Worm (Caenorhabditis elegans): ENCODE data around the gene Y6D1A.2.

Gene Y6D1A.2

DNA sequence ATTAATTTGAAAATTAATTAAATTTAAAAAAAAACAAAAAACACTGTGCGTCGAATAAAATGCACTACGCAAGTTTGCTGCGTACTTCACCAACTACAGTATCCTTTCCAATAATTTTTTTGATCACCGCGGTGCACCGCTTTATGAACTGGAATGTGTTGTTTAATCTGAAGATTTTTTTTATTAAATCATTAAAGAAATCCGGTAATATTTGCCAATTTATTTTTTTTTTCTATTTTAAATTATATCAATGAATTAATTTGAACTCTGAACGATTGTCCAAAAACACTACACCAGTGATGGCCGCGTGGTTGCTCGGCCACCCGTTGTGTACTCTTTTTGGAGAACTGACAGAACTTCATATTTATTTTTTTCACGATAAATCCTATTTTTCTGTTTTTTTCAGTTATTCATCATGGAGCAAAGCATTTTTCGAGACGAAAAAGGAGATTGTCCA, 40.9 kb upstream of the Y6D1A.2 start, which contains the start of gene K12D12.5 (continued):
- TF ChIP-seq F57A8.1 (GFP tag; optimal IDR thresholded peaks at IDR 0.05) (no peak), aptf-2 (GFP tag; conservative IDR thresholded peaks at IDR 0.05) (no peak), mxl-1 (tag; optimal IDR thresholded peaks at IDR 0.05) (no peak), nfyb-1 (GFP tag; IDR thresholded peaks at IDR 0.05) (no peak), xnd-1 (tag; optimal IDR thresholded peaks at IDR 0.05) (peak; percentile 64), rec-8 (tag; optimal IDR thresholded peaks at IDR 0.05) (peak in 1 of 2 experiments; percentile 41), dpff-1 (tag; optimal IDR thresholded peaks at IDR 0.05) (no peak), pbrm-1 (GFP tag; IDR thresholded peaks at IDR 0.05) (no peak), T07F8.4 (tag; optimal IDR thresholded peaks at IDR 0.05) (no peak), ceh-58 (GFP tag; IDR thresholded peaks at IDR 0.05) (no peak), F49E8.2 (tag; optimal IDR thresholded peaks at IDR 0.05; ENCODE audit: insufficient read depth) (peak; percentile 40), dox-1 (GFP tag; IDR thresholded peaks at IDR 0.05) (peak; percentile 61), Y53F4B.3 (GFP tag; IDR thresholded peaks at IDR 0.05) (no peak), gei-17 (GFP tag; optimal IDR thresholded peaks at IDR 0.05) (no peak), ztf-25 (GFP tag; IDR thresholded peaks at IDR 0.05) (peak; percentile 66; the same call in 1 of the 2 replicates), F57C9.4 (tag; optimal IDR thresholded peaks at IDR 0.05) (no peak), ztf-18 (tag; optimal IDR thresholded peaks at IDR 0.05) (peak; percentile 29), lsy-27 (tag; optimal IDR thresholded peaks at IDR 0.05; ENCODE audit: borderline replicate concordance, insufficient read depth) (no peak), ztf-3 (GFP tag; optimal IDR thresholded peaks at IDR 0.05) (no peak), F37B4.10 (GFP tag; IDR thresholded peaks at IDR 0.05) (no peak), sptf-2 (GFP tag; optimal IDR thresholded peaks at IDR 0.05) (no peak), somi-1 (GFP tag; optimal IDR thresholded peaks at IDR 0.05) (no peak), mel-28 (tag; optimal IDR thresholded peaks at IDR 0.05; ENCODE audit: borderline replicate concordance) (no peak), egrh-3 (GFP tag; IDR thresholded peaks at IDR 0.05) (no peak), atf-7 (tag; optimal IDR thresholded peaks at IDR 0.05) (no peak), F22D6.2 (tag; optimal IDR thresholded peaks at IDR 0.05) (no peak), die-1 (tag; optimal IDR thresholded peaks at IDR 0.05) (no peak), him-1 (tag; optimal IDR thresholded peaks at IDR 0.05) (peak; percentile 72)

DNA sequence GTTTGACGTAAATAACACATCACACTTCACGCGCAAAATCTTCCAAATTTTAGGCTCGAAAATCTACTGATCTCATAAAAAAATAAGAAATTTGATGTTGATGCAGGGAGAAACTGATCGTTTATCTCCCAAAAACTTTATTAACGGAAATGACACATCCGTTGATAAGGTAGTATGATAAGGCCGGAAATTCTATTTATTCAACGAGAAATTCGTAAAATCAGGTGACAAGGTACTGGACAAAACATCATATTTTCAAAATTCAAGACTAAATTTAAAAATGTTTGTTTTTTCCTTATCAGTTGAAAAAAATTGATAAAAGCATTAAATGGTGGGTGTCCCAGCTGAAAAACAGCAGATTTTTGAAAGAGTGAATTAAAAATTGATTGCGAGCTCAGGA, 40.1 kb upstream of the Y6D1A.2 start:
- TF ChIP-seq rpc-1 (optimal IDR thresholded peaks at IDR 0.05) = no peak
- no peak for TF ChIP-seq rpc-1 (tag; optimal IDR thresholded peaks at IDR 0.05)
- no peak for TF ChIP-seq F55B11.4 (tag; optimal IDR thresholded peaks at IDR 0.05; ENCODE audit: borderline replicate concordance, insufficient read depth)
- TF ChIP-seq Y95B8A.8 (GFP tag; IDR thresholded peaks at IDR 0.05) = no peak
- no peak for TF ChIP-seq pha-4 (tag; optimal IDR thresholded peaks at IDR 0.05)
- no peak for TF ChIP-seq lag-1 (GFP tag; IDR thresholded peaks at IDR 0.05)
- TF ChIP-seq hmg-1.2 (GFP tag; IDR thresholded peaks at IDR 0.05) = no peak
- TF ChIP-seq lsl-1 (GFP tag; optimal IDR thresholded peaks at IDR 0.05) = no peak
- no peak for TF ChIP-seq hsf-1 (GFP tag; IDR thresholded peaks at IDR 0.05)
- no peak for TF ChIP-seq zfh-2 (GFP tag; conservative IDR thresholded peaks at IDR 0.05)
- no peak for TF ChIP-seq bed-2 (GFP tag; IDR thresholded peaks at IDR 0.05)
- TF ChIP-seq ZK185.1 (tag; optimal IDR thresholded peaks at IDR 0.05; ENCODE audit: poor library complexity, severe bottlenecking) = no peak
- no peak for TF ChIP-seq F39B2.1 (GFP tag; IDR thresholded peaks at IDR 0.05)
- TF ChIP-seq nhr-179 (tag; optimal IDR thresholded peaks at IDR 0.05) = no peak
